Worm (Caenorhabditis elegans) whole organism, late embryonic: ENCODE data around the gene plc-4.

ENCODE experiments used
- C08G9.2 ChIP-seq: sonication (generic microtip); optimal IDR thresholded peaks from 2 replicates; lab custom pipeline; 2016; ENCODE audit warnings: mild to moderate bottlenecking, missing genetic modification characterization, moderate library complexity, missing compliant biosample characterization
- C38D4.7 ChIP-seq: fragments of 200-800 bp; sonication (Bioruptor generic); optimal IDR thresholded peaks from 2 replicates; lab custom pipeline; 2018; ENCODE audit warnings: mild to moderate bottlenecking, missing genetic modification characterization, moderate library complexity, missing compliant biosample characterization
- ama-1 ChIP-seq: fragments of 150-350 bp; optimal IDR thresholded peaks from 2 replicates; lab custom pipeline; 2014
- ceh-14 ChIP-seq: sonication (generic microtip); optimal IDR thresholded peaks from 2 replicates; lab custom pipeline; 2016; ENCODE audit warnings: missing genotype, missing genetic modification characterization, missing compliant biosample characterization
- ceh-18 ChIP-seq: sonication (generic microtip); optimal IDR thresholded peaks from 2 replicates; lab custom pipeline; 2016; ENCODE audit warnings: missing genetic modification characterization, missing compliant biosample characterization
- ceh-19 ChIP-seq: fragments of 200-800 bp; sonication (Bioruptor generic); optimal IDR thresholded peaks from 2 replicates; lab custom pipeline; 2018; ENCODE audit warnings: mild to moderate bottlenecking, missing genetic modification characterization, missing compliant biosample characterization
- ceh-2 ChIP-seq: sonication (generic microtip); optimal IDR thresholded peaks from 2 replicates; lab custom pipeline; 2016; ENCODE audit warnings: missing genotype, missing genetic modification characterization, missing compliant biosample characterization
- ceh-31 ChIP-seq: sonication (generic microtip); optimal IDR thresholded peaks from 2 replicates; lab custom pipeline; 2016; ENCODE audit warnings: missing genetic modification characterization, missing compliant biosample characterization
- ceh-34 ChIP-seq: sonication (generic microtip); optimal IDR thresholded peaks from 2 replicates; lab custom pipeline; 2016; ENCODE audit warnings: mild to moderate bottlenecking, missing genetic modification characterization, missing compliant biosample characterization
- ceh-48 ChIP-seq: sonication (generic microtip); optimal IDR thresholded peaks from 2 replicates; lab custom pipeline; 2016; ENCODE audit warnings: missing genetic modification characterization, inconsistent platforms, missing compliant biosample characterization
- ceh-6 ChIP-seq: fragments of 200-800 bp; sonication (Bioruptor generic); optimal IDR thresholded peaks from 2 replicates; lab custom pipeline; 2018; ENCODE audit warnings: mild to moderate bottlenecking, missing genetic modification characterization, missing compliant biosample characterization
- che-1 ChIP-seq: sonication (generic microtip); optimal IDR thresholded peaks from 2 replicates; lab custom pipeline; 2016; ENCODE audit warnings: mild to moderate bottlenecking, missing genetic modification characterization, missing compliant biosample characterization
- dmd-4 ChIP-seq: sonication (generic microtip); optimal IDR thresholded peaks from 2 replicates; lab custom pipeline; 2016; ENCODE audit warnings: borderline replicate concordance, missing genetic modification characterization, missing compliant biosample characterization
- dve-1 ChIP-seq: sonication (generic microtip); optimal IDR thresholded peaks from 2 replicates; lab custom pipeline; 2017; ENCODE audit warnings: antibody characterized with exemption, mild to moderate bottlenecking, missing genetic modification characterization, missing compliant biosample characterization
- elt-2 ChIP-seq: sonication (generic microtip); optimal IDR thresholded peaks from 2 replicates; lab custom pipeline; 2016; ENCODE audit warnings: missing genetic modification reagents, missing genetic modification characterization, missing compliant biosample characterization
- elt-4 ChIP-seq: sonication (generic microtip); optimal IDR thresholded peaks from 2 replicates; lab custom pipeline; 2016; ENCODE audit warnings: missing genetic modification characterization, missing compliant biosample characterization
- ets-4 ChIP-seq: sonication (generic microtip); optimal IDR thresholded peaks from 2 replicates; lab custom pipeline; 2016; ENCODE audit warnings: missing genetic modification characterization, missing compliant biosample characterization
- fax-1 ChIP-seq: sonication (generic microtip); optimal IDR thresholded peaks from 2 replicates; lab custom pipeline; 2016; ENCODE audit warnings: missing genotype, missing genetic modification characterization, missing compliant biosample characterization
- fkh-10 ChIP-seq: fragments of 150-350 bp; optimal IDR thresholded peaks from 2 replicates; lab custom pipeline; 2014; ENCODE audit warnings: missing biosample characterization, missing genetic modification reagents, missing genetic modification characterization
- fkh-6 ChIP-seq: sonication (generic microtip); optimal IDR thresholded peaks from 2 replicates; lab custom pipeline; 2016; ENCODE audit warnings: missing genetic modification characterization, missing compliant biosample characterization
- hlh-13 ChIP-seq: fragments of 200-800 bp; sonication (Bioruptor generic); optimal IDR thresholded peaks from 2 replicates; lab custom pipeline; 2018; ENCODE audit warnings: mild to moderate bottlenecking, missing genetic modification characterization, missing compliant biosample characterization
- hlh-30 ChIP-seq: sonication (generic microtip); optimal IDR thresholded peaks from 2 replicates; lab custom pipeline; 2017; ENCODE audit warnings: antibody characterized with exemption, missing genetic modification characterization, missing compliant biosample characterization; ENCODE audit not compliant: insufficient read depth
- hlh-6 ChIP-seq: sonication (generic microtip); optimal IDR thresholded peaks from 2 replicates; lab custom pipeline; 2016; ENCODE audit warnings: missing genotype, missing genetic modification characterization, missing compliant biosample characterization
- hlh-8 ChIP-seq: sonication (generic microtip); optimal IDR thresholded peaks from 2 replicates; lab custom pipeline; 2016; ENCODE audit warnings: missing genotype, missing genetic modification characterization, missing compliant biosample characterization
- lin-11 ChIP-seq: fragments of 200-800 bp; sonication (Bioruptor generic); optimal IDR thresholded peaks from 2 replicates; lab custom pipeline; 2018; ENCODE audit warnings: mild to moderate bottlenecking, missing genetic modification characterization, missing compliant biosample characterization
- nfya-1 ChIP-seq: sonication (generic microtip); optimal IDR thresholded peaks from 2 replicates; lab custom pipeline; 2017; ENCODE audit warnings: missing genetic modification characterization, mild to moderate bottlenecking, missing compliant biosample characterization, antibody characterized with exemption, moderate library complexity
- npax-4 ChIP-seq: sonication (generic microtip); optimal IDR thresholded peaks from 2 replicates; lab custom pipeline; 2016; ENCODE audit warnings: missing genetic modification characterization, missing compliant biosample characterization
- pax-1 ChIP-seq: fragments of 150-350 bp; optimal IDR thresholded peaks from 2 replicates; lab custom pipeline; 2014; ENCODE audit warnings: missing biosample characterization, missing genetic modification characterization
- pha-2 ChIP-seq: sonication (generic microtip); optimal IDR thresholded peaks from 2 replicates; lab custom pipeline; 2017; ENCODE audit warnings: mild to moderate bottlenecking, missing genetic modification characterization, missing compliant biosample characterization
- pha-4 ChIP-seq: fragments of 150-350 bp; optimal IDR thresholded peaks from 2 replicates; lab custom pipeline; 2018; ENCODE audit warnings: missing biosample characterization, missing genetic modification reagents, missing genetic modification characterization
- pqm-1 ChIP-seq: sonication (generic microtip); optimal IDR thresholded peaks from 2 replicates; lab custom pipeline; 2016; ENCODE audit warnings: missing genetic modification characterization, missing compliant biosample characterization
- sdc-2 ChIP-seq: sonication (generic microtip); optimal IDR thresholded peaks from 2 replicates; lab custom pipeline; 2016; ENCODE audit warnings: missing genotype, missing genetic modification characterization, missing compliant biosample characterization
- syd-9 ChIP-seq: sonication (generic microtip); optimal IDR thresholded peaks from 2 replicates; lab custom pipeline; 2016; ENCODE audit warnings: mild to moderate bottlenecking, missing genetic modification characterization, moderate library complexity, missing compliant biosample characterization
- tbx-2 ChIP-seq: sonication (generic microtip); optimal IDR thresholded peaks from 2 replicates; lab custom pipeline; 2016; ENCODE audit warnings: missing genetic modification characterization, missing compliant biosample characterization
- unc-42 ChIP-seq: sonication (generic microtip); optimal IDR thresholded peaks from 2 replicates; lab custom pipeline; 2016; ENCODE audit warnings: missing genotype, missing genetic modification characterization, missing compliant biosample characterization
- zip-5 ChIP-seq: sonication (generic microtip); optimal IDR thresholded peaks from 2 replicates; lab custom pipeline; 2016; ENCODE audit warnings: missing genetic modification characterization, missing compliant biosample characterization
- ztf-16 ChIP-seq: sonication (generic microtip); optimal IDR thresholded peaks from 2 replicates; lab custom pipeline; 2017; ENCODE audit warnings: missing genetic modification characterization, missing compliant biosample characterization

plc-4 gene

DNA sequence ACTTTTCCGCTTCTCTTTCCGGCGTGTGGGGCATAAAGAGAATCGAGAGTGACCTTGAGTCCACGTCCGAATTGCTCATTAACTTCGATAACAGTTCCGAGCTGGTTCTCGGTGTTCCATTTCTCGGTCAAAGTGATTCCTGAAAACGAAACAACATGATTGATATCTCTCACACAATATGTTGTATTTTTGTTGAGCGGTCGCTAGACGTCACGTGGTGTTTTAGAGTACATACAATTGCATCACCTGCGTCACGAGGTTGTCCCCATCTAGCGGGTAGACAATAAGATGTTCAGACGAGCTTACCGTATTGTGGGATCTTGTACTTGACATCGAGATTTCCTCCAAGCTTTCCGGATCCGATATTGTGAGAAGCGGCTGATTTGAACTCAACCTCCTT is 5.2 kb downstream of the plc-4 start:
- TF ChIP-seq zip-5 (tag; lab: Kevin White, UChicago) (no peak), hlh-30 (tag; lab: Kevin White, UChicago) (peak; percentile 76)

DNA sequence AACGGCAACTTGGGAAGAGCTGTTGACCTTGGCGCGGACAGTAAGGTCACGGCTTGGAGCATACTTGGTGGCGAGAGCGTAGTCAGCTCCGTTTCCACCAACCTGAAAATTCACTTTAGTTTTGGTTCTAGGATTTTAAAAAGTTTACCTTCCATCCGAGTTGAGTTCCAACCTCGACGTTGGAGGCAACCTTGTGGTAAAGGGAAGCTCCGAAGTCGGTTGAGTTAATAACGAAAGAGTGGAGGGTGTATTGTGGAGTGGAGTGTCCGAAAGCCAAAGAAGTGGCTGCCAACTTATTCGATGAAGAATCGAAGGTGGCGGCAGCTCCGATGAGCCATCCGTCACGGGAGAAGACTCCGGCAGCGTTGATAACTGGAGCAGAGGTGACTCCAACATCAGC is 5.8 kb downstream of the plc-4 start:
- TF ChIP-seq ama-1 (lab: Kevin White, UChicago) (no peak), fkh-10 (GFP tag; lab: Kevin White, UChicago) (no peak), ztf-16 (tag; lab: Kevin White, UChicago) (no peak), lin-11 (tag; lab: Kevin White, UChicago) (no peak), ets-4 (tag; lab: Kevin White, UChicago) (no peak), nfya-1 (no peak), dve-1 (no peak), pha-4 (tag; lab: Kevin White, UChicago) (no peak), elt-2 (tag; lab: Kevin White, UChicago) (no peak), pha-2 (no peak), ceh-34 (tag; lab: Kevin White, UChicago) (no peak), ceh-19 (GFP tag; lab: Kevin White, UChicago) (no peak), ceh-18 (tag; lab: Kevin White, UChicago) (no peak), hlh-6 (no peak), hlh-8 (tag; lab: Kevin White, UChicago) (no peak), hlh-13 (no peak), che-1 (tag; lab: Kevin White, UChicago) (no peak), ceh-31 (tag; lab: Kevin White, UChicago) (no peak), ceh-48 (tag; lab: Kevin White, UChicago) (no peak), C38D4.7 (GFP tag; lab: Kevin White, UChicago) (no peak)

DNA sequence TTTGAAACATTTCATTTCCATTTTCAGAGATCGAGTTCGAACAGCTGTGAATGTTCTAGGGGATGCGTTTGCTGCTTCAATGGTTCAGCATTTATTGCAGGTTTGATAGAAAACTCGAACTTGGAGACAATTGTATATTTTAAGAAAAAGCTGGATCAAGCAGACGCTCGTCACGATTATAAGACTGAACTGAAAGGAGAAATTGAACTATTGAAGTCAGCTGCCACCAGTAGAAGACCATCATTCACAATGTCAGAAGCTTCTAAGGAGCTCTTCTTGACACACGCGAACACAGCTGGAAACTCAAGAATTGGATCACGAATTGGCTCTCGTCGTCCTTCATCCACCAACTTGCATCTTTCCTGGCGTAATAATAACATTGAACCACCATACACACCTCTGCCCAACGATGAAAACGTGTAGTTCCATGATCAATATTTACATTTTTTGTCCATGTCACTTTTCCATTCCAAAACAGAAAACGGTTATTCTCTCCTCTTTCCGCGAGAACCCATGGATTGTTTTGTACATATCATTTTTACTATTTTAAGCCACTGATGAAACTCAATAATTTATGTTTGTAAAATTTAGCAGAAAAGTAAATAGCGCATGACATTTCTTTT is 6.5 kb downstream of the plc-4 start:
- TF ChIP-seq ama-1 (lab: Kevin White, UChicago) (peak; percentile 38), che-1 (tag; lab: Kevin White, UChicago) (no peak)

DNA sequence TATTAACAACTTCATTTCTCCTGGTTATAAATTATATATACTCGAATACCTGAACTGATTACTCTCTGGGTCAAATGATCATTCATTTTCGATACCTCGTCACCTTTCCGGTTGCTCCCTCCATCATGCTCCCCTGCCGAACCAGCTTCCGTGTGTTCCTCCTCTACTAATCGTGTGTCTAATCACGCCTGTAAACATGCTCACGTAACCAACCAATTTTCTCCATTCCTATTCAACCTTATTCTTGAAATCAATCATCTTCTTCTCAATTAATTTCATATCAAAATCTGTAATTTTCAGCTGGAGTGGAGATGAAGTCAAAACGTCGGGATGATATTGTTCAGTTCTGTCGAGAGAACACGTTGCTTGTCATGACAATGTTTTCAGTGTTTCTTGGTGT is 9.1 kb downstream of the plc-4 start, which contains the start of gene glt-6:
TSS of gene glt-6 (plus strand) at position 301 of the 400 bp plus-strand sequence.
- TF ChIP-seq ceh-14 (tag; lab: Kevin White, UChicago) = no peak
- TF ChIP-seq syd-9 (tag; lab: Kevin White, UChicago) = no peak
- TF ChIP-seq pax-1 (tag; lab: Kevin White, UChicago) = no peak
- no peak for TF ChIP-seq elt-4
- TF ChIP-seq C08G9.2 (tag; lab: Kevin White, UChicago) = no peak
- TF ChIP-seq unc-42 (tag; lab: Kevin White, UChicago) = no peak
- no peak for TF ChIP-seq ceh-19 (GFP tag; lab: Kevin White, UChicago)
- no peak for TF ChIP-seq fax-1 (tag; lab: Kevin White, UChicago)
- no peak for TF ChIP-seq zip-5 (tag; lab: Kevin White, UChicago)
- no peak for TF ChIP-seq C38D4.7 (GFP tag; lab: Kevin White, UChicago)

DNA sequence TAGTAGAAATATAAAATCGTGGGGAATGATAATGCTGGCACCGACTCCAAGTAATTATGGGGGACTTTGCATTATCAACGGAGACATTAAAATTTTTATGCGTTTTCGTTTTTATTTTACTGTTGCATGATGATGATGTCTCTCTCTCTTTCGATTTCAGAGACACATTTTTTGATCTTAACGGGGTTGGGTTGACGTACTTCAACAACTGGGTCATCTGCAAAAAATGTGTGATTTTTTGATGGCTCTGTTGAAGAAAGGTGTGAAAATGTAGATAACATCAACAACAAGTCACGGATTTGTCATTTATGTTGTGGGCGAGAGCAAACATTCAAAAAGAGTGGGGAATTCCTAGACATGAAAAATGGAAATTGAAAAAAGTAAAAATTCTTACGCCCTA is 11.1 kb downstream of the plc-4 start, which contains the start of gene F55G1.15:
TSS of gene F55G1.15 (minus strand) at position 101 of the 400 bp plus-strand sequence.
- no peak for TF ChIP-seq pqm-1 (tag; lab: Kevin White, UChicago)
- TF ChIP-seq syd-9 (tag; lab: Kevin White, UChicago) = no peak
- no peak for TF ChIP-seq npax-4

DNA sequence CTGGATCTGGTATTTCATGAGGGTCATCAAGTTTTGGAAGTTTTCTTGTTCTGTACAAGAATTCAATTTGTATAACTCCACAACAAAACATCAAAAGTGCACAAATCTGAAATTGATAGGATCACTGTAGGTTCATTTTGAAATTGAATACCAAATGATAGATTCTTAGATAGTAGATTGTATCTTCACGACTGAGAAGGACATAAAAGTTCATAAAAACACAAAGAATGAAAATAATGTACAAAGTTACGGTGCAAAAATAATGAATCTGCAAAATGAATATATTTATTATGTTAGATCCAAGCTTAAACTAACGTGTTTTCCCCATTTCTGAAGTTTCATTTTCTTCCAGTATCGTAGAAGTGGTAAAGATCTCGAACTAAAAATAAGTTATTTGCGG is 11.5 kb downstream of the plc-4 start:
- TF ChIP-seq pha-2 = no peak
- no peak for TF ChIP-seq fkh-6 (tag; lab: Kevin White, UChicago)
- TF ChIP-seq ceh-2 (tag; lab: Kevin White, UChicago) = no peak
- no peak for TF ChIP-seq ceh-6 (GFP tag; lab: Kevin White, UChicago)
- no peak for TF ChIP-seq dmd-4 (tag; lab: Kevin White, UChicago)
- TF ChIP-seq sdc-2 (tag; lab: Kevin White, UChicago) = no peak
- TF ChIP-seq tbx-2 (tag; lab: Kevin White, UChicago) = no peak
